Fruit fly (Drosophila melanogaster) whole organism, embryonic: ENCODE measurements around the gene CG9166.

ENCODE experiments used
- CG10543 ChIP-seq: fragments of 200-800 bp; sonication (Bioruptor generic); optimal IDR thresholded peaks from 3 replicates; lab custom pipeline; 2017; ENCODE audit warnings: missing biosample characterization, mild to moderate bottlenecking, missing genetic modification characterization, moderate library complexity
- CG12155 ChIP-seq: fragments of 200-800 bp; sonication (Bioruptor generic); optimal IDR thresholded peaks from 3 replicates; lab custom pipeline; 2016; ENCODE audit warnings: missing biosample characterization, missing genetic modification characterization
- CG13624 ChIP-seq: fragments of 200-800 bp; sonication (Bioruptor generic); optimal IDR thresholded peaks from 2 replicates; lab custom pipeline; 2016; ENCODE audit warnings: missing biosample characterization, missing genetic modification characterization
- CG13894 ChIP-seq: fragments of 200-800 bp; sonication (Bioruptor generic); optimal IDR thresholded peaks from 3 replicates; lab custom pipeline; 2018; ENCODE audit warnings: missing biosample characterization, mild to moderate bottlenecking, missing genetic modification characterization, moderate library complexity
- CG14050 ChIP-seq: fragments of 200-800 bp; sonication (Bioruptor generic); IDR thresholded peaks from 3 replicates; pipeline ENCODE4 v1.3.6; 2022; ENCODE audit warnings: missing biosample characterization, missing genetic modification characterization
- CG15011 ChIP-seq: fragments of 200-800 bp; sonication (Bioruptor generic); optimal IDR thresholded peaks from 3 replicates; lab custom pipeline; 2018; ENCODE audit warnings: missing biosample characterization, mild to moderate bottlenecking, missing genetic modification characterization
- CG17328 ChIP-seq: fragments of 200-800 bp; sonication (Bioruptor generic); IDR thresholded peaks from 2 replicates; pipeline ENCODE4 v1.3.6; 2022; ENCODE audit warnings: missing biosample characterization, missing genetic modification characterization
- CG2889 ChIP-seq: fragments of 200-800 bp; sonication (Bioruptor generic); IDR thresholded peaks from 3 replicates; pipeline ENCODE4 v1.3.6; 2022; ENCODE audit warnings: missing biosample characterization, missing genetic modification characterization
- CG30403 ChIP-seq: fragments of 200-800 bp; sonication (Bioruptor generic); optimal IDR thresholded peaks from 3 replicates; lab custom pipeline; 2016; ENCODE audit warnings: missing biosample characterization, missing genetic modification characterization
- CG32532 ChIP-seq: fragments of 200-800 bp; sonication (Bioruptor generic); IDR thresholded peaks from 2 replicates; pipeline ENCODE4 v1.3.6; 2022; ENCODE audit warnings: missing biosample characterization, missing genetic modification characterization
- CG4282 ChIP-seq: fragments of 200-800 bp; sonication (Bioruptor generic); optimal IDR thresholded peaks from 2 replicates; lab custom pipeline; 2016; ENCODE audit warnings: missing biosample characterization, missing genetic modification characterization
- CG4617 ChIP-seq: fragments of 200-800 bp; sonication (Bioruptor generic); optimal IDR thresholded peaks from 3 replicates; lab custom pipeline; 2016; ENCODE audit warnings: missing biosample characterization, missing genetic modification characterization, borderline replicate concordance
- CG4707 ChIP-seq: fragments of 200-800 bp; sonication (Bioruptor generic); optimal IDR thresholded peaks from 2 replicates; lab custom pipeline; 2018; ENCODE audit warnings: missing biosample characterization, mild to moderate bottlenecking, missing genetic modification characterization, moderate library complexity
- CG6654 ChIP-seq: fragments of 200-800 bp; sonication (Bioruptor generic); optimal IDR thresholded peaks from 2 replicates; lab custom pipeline; 2017; ENCODE audit warnings: missing biosample characterization, mild to moderate bottlenecking, missing genetic modification characterization
- CG7786 ChIP-seq: fragments of 200-800 bp; sonication (Bioruptor generic); optimal IDR thresholded peaks from 2 replicates; lab custom pipeline; 2016; ENCODE audit warnings: missing biosample characterization, missing genetic modification characterization
- CG8281 ChIP-seq: fragments of 200-800 bp; sonication (Bioruptor generic); optimal IDR thresholded peaks from 2 replicates; lab custom pipeline; 2018; ENCODE audit warnings: missing biosample characterization, mild to moderate bottlenecking, missing genetic modification characterization, moderate library complexity
- Drgx ChIP-seq: fragments of 200-800 bp; sonication (Bioruptor generic); IDR thresholded peaks from 2 replicates; pipeline ENCODE4 v1.3.6; 2022; ENCODE audit warnings: missing biosample characterization, missing genetic modification characterization
- ERR ChIP-seq: fragments of 200-800 bp; sonication (Bioruptor generic); optimal IDR thresholded peaks from 2 replicates; lab custom pipeline; 2016; ENCODE audit warnings: missing biosample characterization, missing genetic modification characterization
- Gug ChIP-seq: fragments of 200-800 bp; sonication (Bioruptor generic); IDR thresholded peaks from 4 replicates; pipeline ENCODE4 v1.3.6; 2022; ENCODE audit warnings: missing biosample characterization, missing genetic modification characterization
- HHEX ChIP-seq: fragments of 200-800 bp; sonication (Bioruptor generic); optimal IDR thresholded peaks from 3 replicates; lab custom pipeline; 2017; ENCODE audit warnings: missing biosample characterization, mild to moderate bottlenecking, missing genetic modification characterization, missing genetic modification reagents
- Hr3 ChIP-seq: fragments of 200-800 bp; sonication (Bioruptor generic); optimal IDR thresholded peaks from 3 replicates; lab custom pipeline; 2016; ENCODE audit warnings: missing biosample characterization, missing genetic modification characterization
- Lhr ChIP-seq: fragments of 200-800 bp; sonication (Bioruptor generic); optimal IDR thresholded peaks from 3 replicates; lab custom pipeline; 2017; ENCODE audit warnings: mild to moderate bottlenecking, missing biosample characterization, missing genetic modification reagents, missing genetic modification characterization
- Med ChIP-seq: fragments of 200-800 bp; sonication (Bioruptor generic); peaks from one replicate; lab custom pipeline; 2016; ENCODE audit warnings: missing biosample characterization, missing genetic modification characterization, mild to moderate bottlenecking, inconsistent platforms, moderate library complexity
- Meics ChIP-seq: fragments of 200-800 bp; sonication (Bioruptor generic); optimal IDR thresholded peaks from 2 replicates; lab custom pipeline; 2017; ENCODE audit warnings: missing biosample characterization, mild to moderate bottlenecking, missing genetic modification characterization
- NK7.1 ChIP-seq: fragments of 200-800 bp; sonication (Bioruptor generic); optimal IDR thresholded peaks from 3 replicates; lab custom pipeline; 2016; ENCODE audit warnings: missing biosample characterization, missing genetic modification characterization
- Opbp ChIP-seq: fragments of 200-800 bp; sonication (Bioruptor generic); IDR thresholded peaks from 3 replicates; pipeline ENCODE4 v1.3.6; 2022; ENCODE audit warnings: missing biosample characterization, missing genetic modification characterization; ENCODE audit not compliant: partially characterized antibody
- Poxn ChIP-seq: fragments of 200-800 bp; sonication (Bioruptor generic); IDR thresholded peaks from 2 replicates; pipeline ENCODE4 v1.3.6; 2022; ENCODE audit warnings: missing biosample characterization, missing genetic modification characterization
- Side ChIP-seq: fragments of 200-800 bp; sonication (Bioruptor generic); optimal IDR thresholded peaks from 2 replicates; lab custom pipeline; 2016; ENCODE audit warnings: missing biosample characterization, missing genetic modification characterization
- al ChIP-seq: fragments of 200-800 bp; sonication (Bioruptor generic); IDR thresholded peaks from 2 replicates; pipeline ENCODE4 v1.3.6; 2022; ENCODE audit warnings: missing biosample characterization, missing genetic modification characterization
- ap ChIP-seq: fragments of 200-800 bp; sonication (Bioruptor generic); IDR thresholded peaks from 2 replicates; pipeline ENCODE4 v1.3.6; 2022; ENCODE audit warnings: missing biosample characterization, missing genetic modification characterization
- caup ChIP-seq: fragments of 200-800 bp; sonication (Bioruptor generic); optimal IDR thresholded peaks from 3 replicates; lab custom pipeline; 2017; ENCODE audit warnings: missing biosample characterization, mild to moderate bottlenecking, missing genetic modification characterization, moderate library complexity; ENCODE audit not compliant: severe bottlenecking
- corto ChIP-seq: fragments of 200-800 bp; sonication (Bioruptor generic); optimal IDR thresholded peaks from 2 replicates; lab custom pipeline; 2016; ENCODE audit warnings: missing biosample characterization, mild to moderate bottlenecking, missing genetic modification characterization, moderate library complexity
- cwo ChIP-seq: fragments of 200-800 bp; sonication (Bioruptor generic); optimal IDR thresholded peaks from 3 replicates; lab custom pipeline; 2017; ENCODE audit warnings: missing biosample characterization, missing genetic modification characterization, mild to moderate bottlenecking, moderate library complexity, missing genetic modification reagents
- da ChIP-seq: fragments of 200-800 bp; sonication (Bioruptor generic); optimal IDR thresholded peaks from 2 replicates; lab custom pipeline; 2016; ENCODE audit warnings: missing biosample characterization, missing genetic modification characterization
- disco-r ChIP-seq: fragments of 200-800 bp; sonication (Bioruptor generic); optimal IDR thresholded peaks from 2 replicates; lab custom pipeline; 2016; ENCODE audit warnings: missing biosample characterization, missing genetic modification characterization
- gsb ChIP-seq: fragments of 200-800 bp; sonication (Bioruptor generic); IDR thresholded peaks from 2 replicates; pipeline ENCODE4 v1.3.6; 2022; ENCODE audit warnings: missing biosample characterization, missing genetic modification characterization
- knrl ChIP-seq: fragments of 200-800 bp; sonication (Bioruptor generic); IDR thresholded peaks from 3 replicates; pipeline ENCODE4 v1.3.6; 2022; ENCODE audit warnings: missing biosample characterization, missing genetic modification characterization; ENCODE audit not compliant: partially characterized antibody
- nerfin-2 ChIP-seq: fragments of 200-800 bp; sonication (Bioruptor generic); IDR thresholded peaks from 2 replicates; pipeline ENCODE4 v1.3.6; 2022; ENCODE audit warnings: missing biosample characterization, missing genetic modification characterization; ENCODE audit not compliant: partially characterized antibody
- onecut ChIP-seq: fragments of 200-800 bp; sonication (Bioruptor generic); IDR thresholded peaks from 2 replicates; pipeline ENCODE4 v1.3.6; 2022; ENCODE audit warnings: missing biosample characterization, missing genetic modification characterization
- org-1 ChIP-seq: fragments of 200-800 bp; sonication (Bioruptor generic); optimal IDR thresholded peaks from 2 replicates; lab custom pipeline; 2017; ENCODE audit warnings: missing biosample characterization, missing genetic modification characterization
- p53 ChIP-seq: fragments of 200-800 bp; sonication (Bioruptor generic); optimal IDR thresholded peaks from 2 replicates; lab custom pipeline; 2016; ENCODE audit warnings: missing biosample characterization, missing genetic modification characterization
- ranshi ChIP-seq: fragments of 200-800 bp; sonication (Bioruptor generic); IDR thresholded peaks from 2 replicates; pipeline ENCODE4 v1.3.6; 2022; ENCODE audit warnings: missing biosample characterization, missing genetic modification characterization
- row ChIP-seq: fragments of 200-800 bp; sonication (Bioruptor generic); IDR thresholded peaks from 3 replicates; pipeline ENCODE4 v1.3.6; 2022; ENCODE audit warnings: missing biosample characterization, missing genetic modification characterization
- sim ChIP-seq: fragments of 200-800 bp; sonication (Bioruptor generic); IDR thresholded peaks from 2 replicates; pipeline ENCODE4 v1.3.6; 2022; ENCODE audit warnings: missing biosample characterization, missing genetic modification characterization
- sima ChIP-seq: fragments of 200-800 bp; sonication (Bioruptor generic); optimal IDR thresholded peaks from 2 replicates; lab custom pipeline; 2016; ENCODE audit warnings: missing biosample characterization, missing genetic modification characterization
- slp2 ChIP-seq: fragments of 200-800 bp; sonication (Bioruptor generic); optimal IDR thresholded peaks from 2 replicates; lab custom pipeline; 2016; ENCODE audit warnings: missing biosample characterization, missing genetic modification characterization
- sna ChIP-seq: fragments of 200-800 bp; sonication (Bioruptor generic); IDR thresholded peaks from 2 replicates; pipeline ENCODE4 v1.3.6; 2022; ENCODE audit warnings: missing biosample characterization, missing genetic modification characterization; ENCODE audit not compliant: partially characterized antibody
- stc ChIP-seq: fragments of 200-800 bp; sonication (Bioruptor generic); IDR thresholded peaks from 2 replicates; pipeline ENCODE4 v1.3.6; 2022; ENCODE audit warnings: missing biosample characterization, missing genetic modification characterization
- trem ChIP-seq: fragments of 200-800 bp; optimal IDR thresholded peaks from 3 replicates; lab custom pipeline; 2019; ENCODE audit warnings: missing biosample characterization, mild to moderate bottlenecking, missing genetic modification characterization, moderate library complexity

Gene CG9166

dm6 chr3L:1349942-1350923, 683 bp upstream of the CG9166 start (continued):
- TF ChIP-seq CG4282 (no peak), CG10543 (GFP tag; lab: Kevin White, UChicago) (peak; percentile 29), corto (GFP tag; lab: Kevin White, UChicago) (peak; percentile 42), Lhr (GFP tag; lab: Kevin White, UChicago) (peak; percentile 49), Side (GFP tag; lab: Kevin White, UChicago) (peak; percentile 9), onecut (GFP tag; lab: Robert Waterston, UW) (no peak), nerfin-2 (GFP tag; lab: Robert Waterston, UW) (peak; percentile 96), p53 (GFP tag; lab: Kevin White, UChicago) (no peak), da (GFP tag; lab: Kevin White, UChicago) (no peak), CG32532 (GFP tag; lab: Robert Waterston, UW) (peak; percentile 34), CG2889 (GFP tag; lab: Robert Waterston, UW) (no peak), HHEX (no peak), Opbp (GFP tag; lab: Robert Waterston, UW) (peak; percentile 98), CG13894 (tag; lab: Kevin White, UChicago) (peak; percentile 59), CG30403 (GFP tag; lab: Kevin White, UChicago) (peak; percentile 52), CG8281 (no peak), sna (GFP tag; lab: Robert Waterston, UW) (peak; percentile 97), CG4707 (no peak), gsb (GFP tag; lab: Robert Waterston, UW) (no peak), Meics (peak; percentile 41), sima (GFP tag; lab: Kevin White, UChicago) (no peak), CG17328 (GFP tag; lab: Robert Waterston, UW) (no peak), CG13624 (GFP tag; lab: Kevin White, UChicago) (peak; percentile 25), Drgx (GFP tag; lab: Robert Waterston, UW) (no peak), caup (peak; percentile 11), CG12155 (GFP tag; lab: Kevin White, UChicago) (peak; percentile 22), CG14050 (GFP tag; lab: Robert Waterston, UW) (no peak), Med (GFP tag; lab: Kevin White, UChicago) (peak; percentile 88), CG7786 (GFP tag; lab: Kevin White, UChicago) (peak; percentile 1), stc (no peak), org-1 (no peak), CG4617 (GFP tag; lab: Kevin White, UChicago) (peak; percentile 41), al (GFP tag; lab: Robert Waterston, UW) (peak; percentile 19; the same call in 1 of the 2 replicates), Hr3 (GFP tag; lab: Kevin White, UChicago) (peak; percentile 51), Poxn (GFP tag; lab: Robert Waterston, UW) (no peak), CG6654 (GFP tag; lab: Kevin White, UChicago) (no peak), row (peak; percentile 70), knrl (peak; percentile 98), ranshi (GFP tag; lab: Robert Waterston, UW) (peak; percentile 34), ERR (GFP tag; lab: Kevin White, UChicago) (no peak), CG15011 (no peak), ap (no peak), disco-r (no peak), slp2 (peak; percentile 7), Gug (no peak; the same call in 3 of the 4 replicates), trem (tag; lab: Kevin White, UChicago) (peak; percentile 54), cwo (GFP tag; lab: Kevin White, UChicago) (no peak), sim (GFP tag; lab: Robert Waterston, UW) (no peak), NK7.1 (GFP tag; lab: Kevin White, UChicago) (no peak)
